Fruit fly (Drosophila melanogaster): Measurements from ENCODE around the gene Cka.

DNA sequence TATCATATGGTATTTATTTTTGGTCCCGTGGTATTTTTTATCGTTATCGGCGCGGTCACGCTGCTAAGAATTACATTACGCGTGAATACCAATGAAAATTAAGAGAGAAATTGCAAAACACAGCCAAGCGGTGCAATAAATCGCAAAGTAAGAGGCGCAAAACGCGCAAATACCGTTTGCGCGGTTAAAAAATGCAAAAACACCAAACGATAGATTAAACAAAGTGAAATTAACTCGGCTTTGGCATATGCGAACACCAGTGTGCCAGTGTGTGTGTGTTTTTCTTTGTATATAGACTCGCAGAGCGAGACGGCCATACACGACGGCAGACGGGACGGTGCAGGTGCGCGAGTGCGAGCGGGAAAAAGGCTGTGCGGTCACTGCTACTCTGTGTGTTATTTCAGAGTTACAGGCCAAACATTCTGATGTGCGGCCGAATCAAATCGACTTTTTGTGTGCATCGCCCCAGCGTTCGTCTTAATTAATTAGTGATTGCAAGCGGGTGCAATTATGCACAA lies at the start of gene Cka:
- TF ChIP-seq tj (GFP tag; optimal IDR thresholded peaks at IDR 0.05) (peak; percentile 39), bab1 (GFP tag; optimal IDR thresholded peaks at IDR 0.05) (peak; percentile 32), CG7101 (tag; optimal IDR thresholded peaks at IDR 0.05) (no peak), pad (GFP tag; optimal IDR thresholded peaks at IDR 0.05) (peak; percentile 64), CG12768 (GFP tag; optimal IDR thresholded peaks at IDR 0.05) (peak; percentile 41)
